Fruit fly (Drosophila melanogaster) whole organism, prepupa: ENCODE results near the gene Ntf-2r.

Experiments
- CG10631 ChIP-seq: fragments of 200-800 bp; sonication (Bioruptor generic); optimal IDR thresholded peaks from 2 replicates; lab custom pipeline; 2016; ENCODE audit warnings: missing biosample characterization, missing genetic modification characterization
- CG15336 ChIP-seq: fragments of 200-800 bp; sonication (Bioruptor generic); IDR thresholded peaks from 2 replicates; pipeline ENCODE4 v1.3.6; 2022; ENCODE audit warnings: missing biosample characterization, missing genetic modification characterization
- CG1621 ChIP-seq: fragments of 200-800 bp; sonication (Bioruptor generic); optimal IDR thresholded peaks from 3 replicates; lab custom pipeline; 2018; ENCODE audit warnings: missing biosample characterization, mild to moderate bottlenecking, missing genetic modification characterization
- CG31627 ChIP-seq: fragments of 200-800 bp; sonication (Bioruptor generic); optimal IDR thresholded peaks from 3 replicates; lab custom pipeline; 2016; ENCODE audit warnings: missing biosample characterization, missing genetic modification characterization
- CG8632 ChIP-seq: fragments of 200-800 bp; sonication (Bioruptor generic); optimal IDR thresholded peaks from 3 replicates; lab custom pipeline; 2016; ENCODE audit warnings: missing biosample characterization, missing genetic modification characterization
- CG9139 ChIP-seq: fragments of 200-800 bp; sonication (Bioruptor generic); optimal IDR thresholded peaks from 3 replicates; lab custom pipeline; 2017; ENCODE audit warnings: missing biosample characterization, mild to moderate bottlenecking, missing genetic modification characterization
- Eip78C ChIP-seq: fragments of 200-800 bp; sonication (Bioruptor generic); peaks from one replicate; lab custom pipeline; 2016; ENCODE audit warnings: missing biosample characterization, missing genetic modification characterization
- Eip93F ChIP-seq: fragments of 200-800 bp; sonication (Bioruptor generic); optimal IDR thresholded peaks from 2 replicates; lab custom pipeline; 2016; ENCODE audit warnings: missing biosample characterization, mild to moderate bottlenecking, missing genetic modification characterization
- Hr39 ChIP-seq: fragments of 200-800 bp; sonication (Bioruptor generic); optimal IDR thresholded peaks from 2 replicates; lab custom pipeline; 2016; ENCODE audit warnings: missing biosample characterization, missing genetic modification characterization
- OdsH ChIP-seq: fragments of 200-800 bp; sonication (Bioruptor generic); optimal IDR thresholded peaks from 3 replicates; lab custom pipeline; 2016; ENCODE audit warnings: missing biosample characterization, missing genetic modification characterization
- dsx ChIP-seq: fragments of 200-800 bp; optimal IDR thresholded peaks from 3 replicates; lab custom pipeline; 2019; ENCODE audit warnings: missing biosample characterization, mild to moderate bottlenecking, missing genetic modification characterization, moderate library complexity; ENCODE audit not compliant: poor library complexity, severe bottlenecking
- fkh ChIP-seq: fragments of 200-800 bp; sonication (Bioruptor generic); optimal IDR thresholded peaks from 3 replicates; lab custom pipeline; 2017; ENCODE audit warnings: missing biosample characterization, mild to moderate bottlenecking, missing genetic modification characterization, moderate library complexity
- svp ChIP-seq: fragments of 200-800 bp; sonication (Bioruptor generic); peaks from one replicate; lab custom pipeline; 2016; ENCODE audit warnings: missing biosample characterization, missing genetic modification characterization
- topi ChIP-seq: fragments of 200-800 bp; sonication (Bioruptor generic); optimal IDR thresholded peaks from 3 replicates; lab custom pipeline; 2016; ENCODE audit warnings: missing biosample characterization, missing genetic modification characterization

dm6 chr2L:18441220-18441619 lies 13.2 kb upstream of the Ntf-2r start:
- TF ChIP-seq Eip78C (GFP tag; lab: Kevin White, UChicago) (peak; percentile 78), OdsH (GFP tag; lab: Kevin White, UChicago) (no peak), Eip93F (GFP tag; lab: Kevin White, UChicago) (no peak), dsx (GFP tag; lab: Kevin White, UChicago) (no peak), topi (GFP tag; lab: Kevin White, UChicago) (no peak), CG15336 (GFP tag; lab: Robert Waterston, UW) (no peak), CG1621 (tag; lab: Kevin White, UChicago) (no peak), CG31627 (GFP tag; lab: Kevin White, UChicago) (peak; percentile 32), CG8632 (no peak), svp (GFP tag; lab: Kevin White, UChicago) (no peak), CG9139 (GFP tag; lab: Kevin White, UChicago) (no peak), fkh (GFP tag; lab: Kevin White, UChicago) (no peak), CG10631 (GFP tag; lab: Kevin White, UChicago) (peak; percentile 22), Hr39 (GFP tag; lab: Kevin White, UChicago) (peak; percentile 39)
